Worm (Caenorhabditis elegans): ENCODE data around the gene vgln-1.

ce11 chrII:9933947-9934383, 43.1 kb upstream of the vgln-1 start:
- TF ChIP-seq hrde-1 (tag; optimal IDR thresholded peaks at IDR 0.05; ENCODE audit: borderline replicate concordance): no peak
- TF ChIP-seq attf-6 (GFP tag; IDR thresholded peaks at IDR 0.05): no peak
- TF ChIP-seq akir-1 (GFP tag; optimal IDR thresholded peaks at IDR 0.05): no peak
- no peak for TF ChIP-seq F22D6.2 (tag; optimal IDR thresholded peaks at IDR 0.05)
- TF ChIP-seq hlh-12 (tag; optimal IDR thresholded peaks at IDR 0.05): no peak
- TF ChIP-seq pha-4 (tag; optimal IDR thresholded peaks at IDR 0.05): no peak
- no peak for TF ChIP-seq Y67H2A.10 (GFP tag; conservative IDR thresholded peaks at IDR 0.05)
- TF ChIP-seq K12H6.12 (tag; optimal IDR thresholded peaks at IDR 0.05): no peak
- TF ChIP-seq snpc-1.1 (tag; optimal IDR thresholded peaks at IDR 0.05; ENCODE audit: insufficient read depth): no peak
- peak; percentile 41 for TF ChIP-seq tbp1 (GFP tag; optimal IDR thresholded peaks at IDR 0.05)
- peak; percentile 65 for TF ChIP-seq ama-1 (optimal IDR thresholded peaks at IDR 0.05)
- TF ChIP-seq ama-1 (GFP tag; optimal IDR thresholded peaks at IDR 0.05): no peak

All from whole organism, young adult.